Fruit fly (Drosophila melanogaster) whole organism, embryonic: ENCODE data around the gene CG9328.
A peak's percentile ranks its signal among the peaks of the same experiment; 100 is the strongest.

ENCODE experiments used
- Atf-2 ChIP-seq: fragments of 200-800 bp; sonication (Bioruptor generic); optimal IDR thresholded peaks from 2 replicates; lab custom pipeline; 2016; ENCODE audit warnings: missing biosample characterization, missing genetic modification characterization
- Atf6 ChIP-seq: fragments of 200-800 bp; sonication (Bioruptor generic); IDR thresholded peaks from 2 replicates; pipeline ENCODE4 v1.3.6; 2022; ENCODE audit warnings: missing biosample characterization, missing genetic modification characterization
- Awh ChIP-seq: fragments of 200-800 bp; sonication (Bioruptor generic); IDR thresholded peaks from 2 replicates; pipeline ENCODE4, ENCODE4 v1.3.6; 2022; ENCODE audit warnings: missing biosample characterization, missing genetic modification characterization
- CG10209 ChIP-seq: fragments of 200-800 bp; sonication (Bioruptor generic); optimal IDR thresholded peaks from 3 replicates; lab custom pipeline; 2017; ENCODE audit warnings: missing biosample characterization, mild to moderate bottlenecking, missing genetic modification characterization, missing genetic modification reagents
- CG10267 ChIP-seq: fragments of 200-800 bp; sonication (Bioruptor generic); optimal IDR thresholded peaks from 2 replicates; lab custom pipeline; 2018; ENCODE audit warnings: missing biosample characterization, mild to moderate bottlenecking, missing genetic modification characterization, moderate library complexity
- CG10321 ChIP-seq: fragments of 200-800 bp; sonication (Bioruptor generic); IDR thresholded peaks from 2 replicates; pipeline ENCODE4 v1.3.6; 2022; ENCODE audit warnings: missing biosample characterization, missing genetic modification characterization
- CG10543 ChIP-seq: fragments of 200-800 bp; sonication (Bioruptor generic); optimal IDR thresholded peaks from 3 replicates; lab custom pipeline; 2017; ENCODE audit warnings: missing biosample characterization, mild to moderate bottlenecking, missing genetic modification characterization, moderate library complexity
- CG10979 ChIP-seq: fragments of 200-800 bp; sonication (Bioruptor generic); optimal IDR thresholded peaks from 2 replicates; lab custom pipeline; 2018; ENCODE audit warnings: missing biosample characterization, mild to moderate bottlenecking, missing genetic modification characterization, moderate library complexity
- CG11504 ChIP-seq: fragments of 200-800 bp; sonication (Bioruptor generic); optimal IDR thresholded peaks from 3 replicates; lab custom pipeline; 2019; ENCODE audit warnings: missing biosample characterization, mild to moderate bottlenecking, missing genetic modification characterization, moderate library complexity
- CG12391 ChIP-seq: fragments of 200-800 bp; sonication (Bioruptor generic); optimal IDR thresholded peaks from 3 replicates; lab custom pipeline; 2018; ENCODE audit warnings: missing biosample characterization, mild to moderate bottlenecking, missing genetic modification characterization, moderate library complexity
- CG15269 ChIP-seq: fragments of 200-800 bp; sonication (Bioruptor generic); optimal IDR thresholded peaks from 2 replicates; lab custom pipeline; 2018; ENCODE audit warnings: missing biosample characterization, mild to moderate bottlenecking, missing genetic modification characterization, moderate library complexity
- CG1529 ChIP-seq: fragments of 200-800 bp; sonication (Bioruptor generic); optimal IDR thresholded peaks from 3 replicates; lab custom pipeline; 2018; ENCODE audit warnings: missing biosample characterization, missing genetic modification characterization
- CG17186 ChIP-seq: fragments of 200-800 bp; sonication (Bioruptor generic); optimal IDR thresholded peaks from 3 replicates; lab custom pipeline; 2017; ENCODE audit warnings: missing biosample characterization, missing genetic modification reagents, missing genetic modification characterization
- CG17568 ChIP-seq: fragments of 200-800 bp; sonication (Bioruptor generic); optimal IDR thresholded peaks from 2 replicates; lab custom pipeline; 2018; ENCODE audit warnings: missing biosample characterization, mild to moderate bottlenecking, missing genetic modification characterization, moderate library complexity
- CG17829 ChIP-seq: fragments of 200-800 bp; optimal IDR thresholded peaks from 2 replicates; lab custom pipeline; 2019; ENCODE audit warnings: missing biosample characterization, mild to moderate bottlenecking, missing genetic modification characterization, moderate library complexity
- CG30020 ChIP-seq: fragments of 200-800 bp; optimal IDR thresholded peaks from 2 replicates; lab custom pipeline; 2019; ENCODE audit warnings: missing biosample characterization, mild to moderate bottlenecking, missing genetic modification characterization, moderate library complexity
- CG42726 ChIP-seq: fragments of 200-800 bp; sonication (Bioruptor generic); IDR thresholded peaks from 2 replicates; pipeline ENCODE4 v1.3.6; 2022; ENCODE audit warnings: missing biosample characterization, missing genetic modification characterization; ENCODE audit not compliant: partially characterized antibody
- CG4424 ChIP-seq: fragments of 200-800 bp; sonication (Bioruptor generic); optimal IDR thresholded peaks from 3 replicates; lab custom pipeline; 2016; ENCODE audit warnings: missing biosample characterization, missing genetic modification characterization
- CG8478 ChIP-seq: fragments of >200 bp; optimal IDR thresholded peaks from 2 replicates; lab custom pipeline; 2018
- Dad ChIP-seq: fragments of 200-800 bp; sonication (Bioruptor generic); optimal IDR thresholded peaks from 3 replicates; lab custom pipeline; 2016; ENCODE audit warnings: missing biosample characterization, missing genetic modification characterization
- Dfd ChIP-seq, 2 experiments: fragments of >200 bp; optimal IDR thresholded peaks; 2 replicates each; lab custom pipeline; 2017; ENCODE audit warnings: missing biosample characterization in 2 of 2, missing genetic modification characterization in 2 of 2
- HLH3B ChIP-seq: fragments of 200-800 bp; sonication (Bioruptor generic); IDR thresholded peaks from 2 replicates; pipeline ENCODE4 v1.3.6; 2022; ENCODE audit warnings: missing biosample characterization, missing genetic modification characterization
- Hr3 ChIP-seq: fragments of 200-800 bp; sonication (Bioruptor generic); optimal IDR thresholded peaks from 3 replicates; lab custom pipeline; 2016; ENCODE audit warnings: missing biosample characterization, missing genetic modification characterization
- Neu2 ChIP-seq: fragments of 200-800 bp; sonication (Bioruptor generic); optimal IDR thresholded peaks from 3 replicates; lab custom pipeline; 2016; ENCODE audit warnings: missing biosample characterization, missing genetic modification characterization, borderline replicate concordance
- Ptx1 ChIP-seq: fragments of 200-800 bp; sonication (Bioruptor generic); IDR thresholded peaks from 2 replicates; pipeline ENCODE4 v1.3.6; 2022; ENCODE audit warnings: missing biosample characterization, missing genetic modification characterization
- Sin3A ChIP-seq: fragments of >200 bp; optimal IDR thresholded peaks from 2 replicates; lab custom pipeline; 2018
- Ssrp ChIP-seq: fragments of 200-800 bp; sonication (Bioruptor generic); optimal IDR thresholded peaks from 2 replicates; lab custom pipeline; 2018; ENCODE audit warnings: missing biosample characterization, mild to moderate bottlenecking, missing genetic modification characterization, moderate library complexity
- Taf1 ChIP-seq: fragments of 200-800 bp; sonication (Bioruptor generic); IDR thresholded peaks from 2 replicates; pipeline ENCODE4 v1.3.6; 2022; ENCODE audit warnings: missing biosample characterization, missing genetic modification characterization
- az2 ChIP-seq: fragments of 200-800 bp; sonication (Bioruptor generic); optimal IDR thresholded peaks from 3 replicates; lab custom pipeline; 2016; ENCODE audit warnings: missing biosample characterization, missing genetic modification characterization
- br ChIP-seq: fragments of >200 bp; optimal IDR thresholded peaks from 2 replicates; lab custom pipeline; 2017
- dmrt99B ChIP-seq: fragments of 200-800 bp; sonication (Bioruptor generic); optimal IDR thresholded peaks from 2 replicates; lab custom pipeline; 2018; ENCODE audit warnings: missing biosample characterization, mild to moderate bottlenecking, missing genetic modification characterization, moderate library complexity
- esg ChIP-seq: fragments of 200-800 bp; sonication (Bioruptor generic); conservative IDR thresholded peaks from 2 replicates; pipeline ENCODE4 v1.3.6; 2022; ENCODE audit warnings: missing biosample characterization, missing genetic modification characterization
- exex ChIP-seq: fragments of 200-800 bp; sonication (Bioruptor generic); optimal IDR thresholded peaks from 4 replicates; lab custom pipeline; 2018; ENCODE audit warnings: missing biosample characterization, mild to moderate bottlenecking, missing genetic modification characterization, moderate library complexity
- eyg ChIP-seq: fragments of 200-800 bp; sonication (Bioruptor generic); optimal IDR thresholded peaks from 3 replicates; lab custom pipeline; 2016; ENCODE audit warnings: missing biosample characterization, missing genetic modification characterization
- gsb ChIP-seq: fragments of 200-800 bp; sonication (Bioruptor generic); IDR thresholded peaks from 2 replicates; pipeline ENCODE4 v1.3.6; 2022; ENCODE audit warnings: missing biosample characterization, missing genetic modification characterization
- hkb ChIP-seq, 2 experiments: fragments of 200-800 bp in 1 of 2; fragments of >200 bp in 1 of 2; sonication (Bioruptor generic) in 1 of 2; IDR thresholded peaks in 1 of 2; optimal IDR thresholded peaks in 1 of 2; 2 replicates each; pipeline versions ENCODE4 v1.3.6 to Lab custom; 2017 to 2022; ENCODE audit warnings: missing biosample characterization in 1 of 2, missing genetic modification characterization in 1 of 2
- hth ChIP-seq: fragments of >200 bp; optimal IDR thresholded peaks from 2 replicates; lab custom pipeline; 2017; ENCODE audit warnings: inconsistent platforms
- lab ChIP-seq: fragments of 200-800 bp; sonication (Bioruptor generic); optimal IDR thresholded peaks from 3 replicates; lab custom pipeline; 2017; ENCODE audit warnings: missing biosample characterization, missing genetic modification characterization, mild to moderate bottlenecking, moderate library complexity, missing genetic modification reagents
- lbe ChIP-seq: fragments of 200-800 bp; sonication (Bioruptor generic); optimal IDR thresholded peaks from 2 replicates; lab custom pipeline; 2016; ENCODE audit warnings: missing biosample characterization, mild to moderate bottlenecking, missing genetic modification characterization
- peb ChIP-seq: fragments of 200-800 bp; sonication (Bioruptor generic); IDR thresholded peaks from 2 replicates; pipeline ENCODE4 v1.3.6; 2022; ENCODE audit warnings: missing biosample characterization, missing genetic modification characterization
- salm ChIP-seq: fragments of 200-800 bp; sonication (Bioruptor generic); optimal IDR thresholded peaks from 2 replicates; lab custom pipeline; 2018; ENCODE audit warnings: missing biosample characterization, mild to moderate bottlenecking, missing genetic modification characterization
- schlank ChIP-seq: fragments of 200-800 bp; sonication (Bioruptor generic); optimal IDR thresholded peaks from 2 replicates; lab custom pipeline; 2018; ENCODE audit warnings: missing biosample characterization, mild to moderate bottlenecking, missing genetic modification characterization
- sens ChIP-seq: fragments of 200-800 bp; sonication (Bioruptor generic); peaks from one replicate; lab custom pipeline; 2016; ENCODE audit warnings: missing biosample characterization, missing genetic modification characterization
- sim ChIP-seq: fragments of 200-800 bp; sonication (Bioruptor generic); IDR thresholded peaks from 2 replicates; pipeline ENCODE4 v1.3.6; 2022; ENCODE audit warnings: missing biosample characterization, missing genetic modification characterization
- sna ChIP-seq: fragments of 200-800 bp; sonication (Bioruptor generic); IDR thresholded peaks from 2 replicates; pipeline ENCODE4 v1.3.6; 2022; ENCODE audit warnings: missing biosample characterization, missing genetic modification characterization; ENCODE audit not compliant: partially characterized antibody
- so ChIP-seq: fragments of 200-800 bp; sonication (Bioruptor generic); IDR thresholded peaks from 3 replicates; pipeline ENCODE4 v1.3.6; 2022; ENCODE audit warnings: missing biosample characterization, missing genetic modification characterization
- sob ChIP-seq: fragments of 200-800 bp; sonication (Bioruptor generic); IDR thresholded peaks from 2 replicates; pipeline ENCODE4 v1.3.6; 2022; ENCODE audit warnings: missing biosample characterization, missing genetic modification characterization
- tio ChIP-seq: fragments of 200-800 bp; sonication (Bioruptor generic); optimal IDR thresholded peaks from 2 replicates; lab custom pipeline; 2017; ENCODE audit warnings: missing biosample characterization, missing genetic modification characterization, inconsistent platforms
- toy ChIP-seq: fragments of 200-800 bp; sonication (Bioruptor generic); IDR thresholded peaks from 2 replicates; pipeline ENCODE4 v1.3.6; 2022; ENCODE audit warnings: missing biosample characterization, missing genetic modification characterization
- wek ChIP-seq: fragments of 200-800 bp; sonication (Bioruptor generic); optimal IDR thresholded peaks from 3 replicates; lab custom pipeline; 2018; ENCODE audit warnings: missing biosample characterization, mild to moderate bottlenecking, missing genetic modification characterization, moderate library complexity
- zen2 ChIP-seq: fragments of 200-800 bp; sonication (Bioruptor generic); IDR thresholded peaks from 3 replicates; pipeline ENCODE4 v1.3.6; 2022; ENCODE audit warnings: missing biosample characterization, missing genetic modification characterization; ENCODE audit not compliant: partially characterized antibody

Gene CG9328

dm6 chr2L:20759809-20760485, 37.6 kb upstream of the CG9328 start (continued):
- TF ChIP-seq lbe (GFP tag; lab: Kevin White, UChicago) (peak; percentile 42), CG1529 (GFP tag; lab: Kevin White, UChicago) (peak; percentile 24), Dad (GFP tag; lab: Kevin White, UChicago) (no peak), wek (GFP tag; lab: Kevin White, UChicago) (no peak), hkb (optimal IDR thresholded peaks at IDR 0.05; lab: Kevin White, UChicago) (no peak), hkb (GFP tag; IDR thresholded peaks at IDR 0.05; lab: Robert Waterston, UW) (peak; percentile 38; the same call in 1 of the 2 replicates), sna (GFP tag; lab: Robert Waterston, UW) (no peak), peb (GFP tag; lab: Robert Waterston, UW) (no peak), esg (GFP tag; lab: Robert Waterston, UW) (peak; percentile 53; the same call in 1 of the 2 replicates), CG4424 (GFP tag; lab: Kevin White, UChicago) (peak; percentile 40), Hr3 (GFP tag; lab: Kevin White, UChicago) (peak; percentile 38), dmrt99B (tag; lab: Kevin White, UChicago) (peak; percentile 75), CG42726 (GFP tag; lab: Robert Waterston, UW) (no peak), HLH3B (GFP tag; lab: Robert Waterston, UW) (no peak; the same call in 1 of the 2 replicates), CG17829 (tag; lab: Kevin White, UChicago) (peak; percentile 37), CG10321 (no peak), CG10267 (tag; lab: Kevin White, UChicago) (peak; percentile 27), lab (peak; percentile 54), CG30020 (tag; lab: Kevin White, UChicago) (peak; percentile 13), Dfd (GFP tag; optimal IDR thresholded peaks at IDR 0.05; lab: Kevin White, UChicago) (no peak), so (GFP tag; lab: Robert Waterston, UW) (no peak), gsb (GFP tag; lab: Robert Waterston, UW) (peak; percentile 39; the same call in 1 of the 2 replicates), Sin3A (no peak), hth (lab: Kevin White, UChicago) (no peak), CG10209 (peak; percentile 38), Neu2 (no peak), tio (GFP tag; lab: Kevin White, UChicago) (peak; percentile 33), az2 (GFP tag; lab: Kevin White, UChicago) (no peak), sim (GFP tag; lab: Robert Waterston, UW) (no peak), CG12391 (peak; percentile 63), Atf6 (GFP tag; lab: Robert Waterston, UW) (peak; percentile 47; the same call in 1 of the 2 replicates), CG11504 (tag; lab: Kevin White, UChicago) (peak; percentile 77), CG17568 (GFP tag; lab: Kevin White, UChicago) (no peak), sob (GFP tag; lab: Robert Waterston, UW) (no peak), Taf1 (GFP tag; lab: Robert Waterston, UW) (peak; percentile 24; the same call in 1 of the 2 replicates), eyg (GFP tag; lab: Kevin White, UChicago) (no peak), Ptx1 (GFP tag; lab: Robert Waterston, UW) (peak; percentile 58), CG17186 (GFP tag; lab: Kevin White, UChicago) (no peak), br (lab: Kevin White, UChicago) (no peak), CG15269 (tag; lab: Kevin White, UChicago) (peak; percentile 69), Atf-2 (no peak), CG10543 (peak; percentile 11), CG10979 (peak; percentile 50), Ssrp (tag; lab: Kevin White, UChicago) (peak; percentile 59), schlank (tag; lab: Kevin White, UChicago) (peak; percentile 15), salm (tag; lab: Kevin White, UChicago) (no peak), sens (GFP tag; lab: Kevin White, UChicago) (peak; percentile 72), zen2 (GFP tag; lab: Robert Waterston, UW) (no peak), CG8478 (lab: Kevin White, UChicago) (no peak), exex (no peak), Awh (no peak), toy (GFP tag; lab: Robert Waterston, UW) (no peak)
